Worm (Caenorhabditis elegans): ENCODE results near the gene hacd-1.
A peak's percentile ranks its signal among the peaks of the same experiment; 100 is the strongest.

DNA sequence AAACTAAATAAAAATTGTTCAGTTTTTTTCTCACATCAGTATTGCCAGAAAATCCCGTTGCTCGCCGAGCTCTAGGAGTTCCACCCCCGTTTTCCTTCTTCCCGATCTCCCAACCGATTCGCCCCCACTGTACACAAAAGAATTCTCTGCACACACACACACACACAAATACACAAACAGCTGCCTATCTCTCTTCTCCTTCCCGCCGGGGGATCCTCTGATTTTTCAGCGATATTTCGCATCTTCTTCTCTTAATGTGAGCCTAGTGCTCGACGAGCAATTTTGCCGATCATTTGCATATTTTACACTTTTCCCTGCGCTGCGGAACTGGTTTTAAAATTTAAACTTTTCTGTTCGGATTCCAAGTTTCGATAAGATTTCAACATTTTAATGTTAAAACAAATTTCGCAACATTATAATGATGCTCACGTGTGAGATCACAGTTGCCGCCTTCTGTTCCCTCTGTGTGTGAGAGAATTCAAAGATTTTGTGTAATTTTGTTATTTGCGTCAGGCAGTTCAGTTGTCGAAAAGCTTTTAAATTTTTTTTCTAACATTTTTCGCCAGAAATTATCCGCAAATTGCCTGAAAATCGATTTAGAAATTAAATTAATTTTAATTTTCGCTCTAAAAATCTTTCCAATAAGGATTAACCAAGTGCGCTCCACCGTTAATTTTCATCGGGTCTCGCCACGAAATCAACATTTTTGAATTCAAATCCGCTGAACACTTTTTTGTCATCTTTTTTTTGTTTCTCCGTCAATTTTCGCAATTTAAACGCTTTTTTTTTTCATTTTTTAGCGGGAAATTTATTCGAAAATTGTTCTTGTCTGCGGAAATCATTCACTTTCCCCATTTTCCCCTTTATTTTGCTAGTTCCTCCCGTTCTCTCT, 11.2 kb downstream of the hacd-1 start:
- TF ChIP-seq lsy-2 (tag; optimal IDR thresholded peaks at IDR 0.05) (peak in 1 of 2 experiments; percentile 82), ama-1 (optimal IDR thresholded peaks at IDR 0.05) (no peak), alr-1 (tag; optimal IDR thresholded peaks at IDR 0.05) (no peak), ceh-82 (tag; optimal IDR thresholded peaks at IDR 0.05) (no peak), skn-1 (tag; optimal IDR thresholded peaks at IDR 0.05) (peak; percentile 86), fos-1 (tag; optimal IDR thresholded peaks at IDR 0.05) (peak; percentile 63), elt-3 (tag; optimal IDR thresholded peaks at IDR 0.05) (no peak)

All from whole organism, L2 larva.